Worm (Caenorhabditis elegans) whole organism, midembryonic: ENCODE measurements around the gene nhr-135.

ENCODE experiments used
- flt-1 ChIP-seq: fragments of 200-800 bp; sonication (Bioruptor generic); IDR thresholded peaks from 2 replicates; pipeline ENCODE4 v1.3.6; 2022; ENCODE audit warnings: missing genetic modification characterization, missing compliant biosample characterization
- ref-1 ChIP-seq: fragments of 200-800 bp; sonication (Bioruptor generic); conservative IDR thresholded peaks from 2 replicates; pipeline ENCODE4 v1.3.6; 2022; ENCODE audit warnings: missing genetic modification reagents, missing genetic modification characterization, missing compliant biosample characterization

DNA sequence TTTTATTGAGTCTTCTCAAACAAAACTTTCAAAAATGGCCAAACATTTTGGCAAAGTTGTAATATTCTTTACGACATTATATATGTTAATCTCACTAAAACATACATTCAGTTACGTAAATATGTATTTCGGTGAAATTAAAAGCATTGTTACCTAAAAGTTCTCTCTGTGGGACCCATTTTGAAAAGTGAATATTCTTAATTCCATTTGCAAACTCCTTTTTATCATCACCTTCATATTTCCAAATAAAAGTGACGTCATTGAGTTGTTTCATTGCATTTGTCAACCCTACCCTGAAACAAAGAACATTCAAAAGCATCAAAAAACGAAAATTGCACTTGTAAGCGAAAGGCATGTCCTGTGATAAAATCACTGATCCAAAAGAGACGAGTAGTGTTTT lies 46.8 kb upstream of the nhr-135 start:
- no peak for TF ChIP-seq flt-1 (GFP tag; lab: Robert Waterston, UW)
- TF ChIP-seq ref-1 (GFP tag; lab: Robert Waterston, UW) = no peak
